Worm (Caenorhabditis elegans) whole organism, L1 larva: ENCODE results near the gene pho-5.

Experiments
- C16A3.4 ChIP-seq: fragments of 150-350 bp; optimal IDR thresholded peaks from 2 replicates; lab custom pipeline; 2014; ENCODE audit warnings: missing biosample characterization, missing genetic modification characterization
- Y116A8C.19 ChIP-seq: sonication (generic microtip); optimal IDR thresholded peaks from 2 replicates; lab custom pipeline; 2016; ENCODE audit warnings: missing compliant biosample characterization, missing genetic modification characterization, borderline replicate concordance
- aha-1 ChIP-seq: fragments of 150-350 bp; optimal IDR thresholded peaks from 2 replicates; lab custom pipeline; 2014; ENCODE audit warnings: missing biosample characterization, missing genetic modification characterization
- alr-1 ChIP-seq: fragments of 200-800 bp; sonication (Bioruptor generic); optimal IDR thresholded peaks from 2 replicates; lab custom pipeline; 2018; ENCODE audit warnings: borderline replicate concordance, mild to moderate bottlenecking, missing genetic modification characterization, missing compliant biosample characterization
- blmp-1 ChIP-seq: fragments of 150-350 bp; optimal IDR thresholded peaks from 2 replicates; lab custom pipeline; 2014; ENCODE audit warnings: missing biosample characterization, missing genetic modification characterization
- ceh-82 ChIP-seq, 3 experiments: fragments of 150-350 bp in 1 of 3; sonication (generic microtip) in 2 of 3; optimal IDR thresholded peaks; 2 replicates each; lab custom pipeline; 2014 to 2017; ENCODE audit warnings: missing biosample characterization in 3 of 3, missing genetic modification characterization in 3 of 3
- ceh-88 ChIP-seq: fragments of 200-800 bp; sonication (Bioruptor generic); IDR thresholded peaks from 2 replicates; pipeline ENCODE4 v1.3.6; 2022; ENCODE audit warnings: missing genetic modification characterization, missing compliant biosample characterization
- ces-1 ChIP-seq: fragments of 150-350 bp; optimal IDR thresholded peaks from 2 replicates; lab custom pipeline; 2014; ENCODE audit warnings: missing biosample characterization, missing genetic modification reagents, missing genetic modification characterization
- dsc-1 ChIP-seq: sonication (generic microtip); optimal IDR thresholded peaks from 2 replicates; lab custom pipeline; 2016; ENCODE audit warnings: mild to moderate bottlenecking, missing genetic modification characterization, missing compliant biosample characterization
- efl-1 ChIP-seq, 4 experiments: fragments of 150-350 bp; optimal IDR thresholded peaks in 3 of 4; peaks in 1 of 4; 1 replicate in 1 of 4; 2 replicates in 3 of 4; lab custom pipeline; 2014; ENCODE audit warnings: missing biosample characterization in 2 of 4, missing genetic modification characterization in 2 of 4, missing genetic modification reagents in 2 of 4
- efl-3 ChIP-seq: fragments of 200-800 bp; sonication (Bioruptor generic); optimal IDR thresholded peaks from 2 replicates; lab custom pipeline; 2018; ENCODE audit warnings: mild to moderate bottlenecking, missing genetic modification characterization, missing compliant biosample characterization
- elt-3 ChIP-seq, 6 experiments: fragments of 150-350 bp in 1 of 6; sonication (generic microtip); optimal IDR thresholded peaks; 2 replicates each; lab custom pipeline; 2017 to 2018; ENCODE audit warnings: missing biosample characterization in 6 of 6, missing genetic modification characterization in 6 of 6, inconsistent platforms in 1 of 6
- ets-5 ChIP-seq: fragments of 200-800 bp; sonication (Bioruptor generic); IDR thresholded peaks from 2 replicates; pipeline ENCODE4 v1.3.6; 2022; ENCODE audit warnings: missing genetic modification characterization, missing compliant biosample characterization
- fkh-10 ChIP-seq: sonication (generic microtip); optimal IDR thresholded peaks from 2 replicates; lab custom pipeline; 2017; ENCODE audit warnings: missing biosample characterization, missing genetic modification reagents, missing genetic modification characterization
- fkh-4 ChIP-seq: sonication (generic microtip); optimal IDR thresholded peaks from 2 replicates; lab custom pipeline; 2016; ENCODE audit warnings: missing compliant biosample characterization, missing genetic modification characterization, borderline replicate concordance
- fkh-8 ChIP-seq: sonication (generic microtip); optimal IDR thresholded peaks from 2 replicates; lab custom pipeline; 2016; ENCODE audit warnings: mild to moderate bottlenecking, missing genetic modification characterization, missing compliant biosample characterization
- fos-1 ChIP-seq: fragments of 150-350 bp; optimal IDR thresholded peaks from 2 replicates; lab custom pipeline; 2014; ENCODE audit warnings: missing biosample characterization, missing genetic modification characterization
- grh-1 ChIP-seq: fragments of 200-800 bp; sonication (Bioruptor generic); IDR thresholded peaks from 2 replicates; pipeline ENCODE4 v1.3.6; 2022; ENCODE audit warnings: missing genetic modification reagents, missing genetic modification characterization, missing compliant biosample characterization
- hlh-4 ChIP-seq: sonication (generic microtip); optimal IDR thresholded peaks from 2 replicates; lab custom pipeline; 2016; ENCODE audit warnings: mild to moderate bottlenecking, missing genetic modification characterization, missing compliant biosample characterization
- hpl-2 ChIP-seq: fragments of 150-350 bp; optimal IDR thresholded peaks from 2 replicates; lab custom pipeline; 2014; ENCODE audit warnings: missing biosample characterization, missing genetic modification reagents, missing genetic modification characterization
- irx-1 ChIP-seq: sonication (generic microtip); optimal IDR thresholded peaks from 2 replicates; lab custom pipeline; 2016; ENCODE audit warnings: missing genetic modification characterization, missing compliant biosample characterization
- lin-14 ChIP-seq: fragments of 200-800 bp; sonication (Bioruptor generic); optimal IDR thresholded peaks from 2 replicates; lab custom pipeline; 2018; ENCODE audit warnings: mild to moderate bottlenecking, missing genetic modification characterization, moderate library complexity, missing compliant biosample characterization
- lin-15B ChIP-seq: fragments of 150-350 bp; sonication (generic microtip); optimal IDR thresholded peaks from 3 replicates; lab custom pipeline; 2014; ENCODE audit warnings: missing biosample characterization, missing genetic modification characterization
- lin-35 ChIP-seq, 2 experiments: fragments of 150-350 bp; optimal IDR thresholded peaks; 2 replicates each; lab custom pipeline; 2014; ENCODE audit warnings: missing biosample characterization in 2 of 2, missing genetic modification characterization in 2 of 2, missing genetic modification reagents in 2 of 2
- lin-39 ChIP-seq: fragments of 150-350 bp; optimal IDR thresholded peaks from 2 replicates; lab custom pipeline; 2014; ENCODE audit warnings: missing biosample characterization, missing genetic modification reagents, missing genetic modification characterization
- lsy-2 ChIP-seq, 2 experiments: fragments of 150-350 bp; optimal IDR thresholded peaks; 2 replicates each; lab custom pipeline; 2014; ENCODE audit warnings: missing biosample characterization in 2 of 2, missing genetic modification characterization in 2 of 2
- mef-2 ChIP-seq: fragments of 150-350 bp; optimal IDR thresholded peaks from 2 replicates; lab custom pipeline; 2014; ENCODE audit warnings: missing biosample characterization, missing genetic modification characterization
- nhr-11 ChIP-seq: fragments of 150-350 bp; optimal IDR thresholded peaks from 2 replicates; lab custom pipeline; 2014; ENCODE audit warnings: missing biosample characterization, missing genetic modification characterization
- nhr-19 ChIP-seq: fragments of 200-800 bp; sonication (Bioruptor generic); conservative IDR thresholded peaks from 2 replicates; pipeline ENCODE4 v1.3.6; 2022; ENCODE audit warnings: missing genetic modification characterization, missing compliant biosample characterization
- nhr-20 ChIP-seq: sonication (generic microtip); optimal IDR thresholded peaks from 2 replicates; lab custom pipeline; 2016; ENCODE audit warnings: mild to moderate bottlenecking, missing genetic modification characterization, missing compliant biosample characterization
- nhr-237 ChIP-seq: fragments of 150-350 bp; optimal IDR thresholded peaks from 2 replicates; lab custom pipeline; 2014; ENCODE audit warnings: missing biosample characterization, missing genetic modification characterization
- nhr-28 ChIP-seq: fragments of 150-350 bp; optimal IDR thresholded peaks from 2 replicates; lab custom pipeline; 2014; ENCODE audit warnings: missing biosample characterization, missing genetic modification characterization
- nhr-47 ChIP-seq: sonication (generic microtip); optimal IDR thresholded peaks from 2 replicates; lab custom pipeline; 2016; ENCODE audit warnings: mild to moderate bottlenecking, missing genetic modification characterization, moderate library complexity, missing compliant biosample characterization
- nhr-71 ChIP-seq: sonication (generic microtip); optimal IDR thresholded peaks from 2 replicates; lab custom pipeline; 2016; ENCODE audit warnings: mild to moderate bottlenecking, missing genetic modification characterization, moderate library complexity, missing compliant biosample characterization
- nhr-84 ChIP-seq: sonication (generic microtip); optimal IDR thresholded peaks from 2 replicates; lab custom pipeline; 2017; ENCODE audit warnings: missing biosample characterization, missing genetic modification characterization
- nhr-90 ChIP-seq: sonication (generic microtip); optimal IDR thresholded peaks from 2 replicates; lab custom pipeline; 2016; ENCODE audit warnings: mild to moderate bottlenecking, missing genetic modification characterization, missing compliant biosample characterization; ENCODE audit not compliant: poor library complexity
- pag-3 ChIP-seq: sonication (generic microtip); optimal IDR thresholded peaks from 2 replicates; lab custom pipeline; 2017; ENCODE audit warnings: missing genetic modification characterization, mild to moderate bottlenecking, missing compliant biosample characterization, antibody characterized with exemption, borderline replicate concordance; ENCODE audit not compliant: insufficient read depth
- pax-3 ChIP-seq: fragments of 200-800 bp; sonication (Bioruptor generic); optimal IDR thresholded peaks from 2 replicates; lab custom pipeline; 2018; ENCODE audit warnings: mild to moderate bottlenecking, missing genetic modification characterization, moderate library complexity, missing compliant biosample characterization
- pqm-1 ChIP-seq: sonication (generic microtip); optimal IDR thresholded peaks from 3 replicates; lab custom pipeline; 2017; ENCODE audit warnings: missing biosample characterization, missing genetic modification characterization
- skn-1 ChIP-seq: fragments of 150-350 bp; optimal IDR thresholded peaks from 2 replicates; lab custom pipeline; 2014; ENCODE audit warnings: missing biosample characterization, missing genetic modification characterization
- snu-23 ChIP-seq: sonication (generic microtip); optimal IDR thresholded peaks from 2 replicates; lab custom pipeline; 2016; ENCODE audit warnings: missing genetic modification characterization, missing compliant biosample characterization
- sup-37 ChIP-seq: fragments of 200-800 bp; sonication (Bioruptor generic); optimal IDR thresholded peaks from 2 replicates; lab custom pipeline; 2018; ENCODE audit warnings: mild to moderate bottlenecking, missing genetic modification characterization, missing compliant biosample characterization
- tbx-2 ChIP-seq: sonication (generic microtip); optimal IDR thresholded peaks from 2 replicates; lab custom pipeline; 2016; ENCODE audit warnings: missing genetic modification characterization, missing compliant biosample characterization
- unc-130 ChIP-seq: fragments of 150-350 bp; optimal IDR thresholded peaks from 2 replicates; lab custom pipeline; 2017; ENCODE audit warnings: missing biosample characterization, missing genetic modification characterization, inconsistent platforms
- unc-62 ChIP-seq: fragments of 150-350 bp; optimal IDR thresholded peaks from 2 replicates; lab custom pipeline; 2014; ENCODE audit warnings: missing biosample characterization, missing genetic modification reagents, missing genetic modification characterization
- unc-86 ChIP-seq: sonication (generic microtip); optimal IDR thresholded peaks from 2 replicates; lab custom pipeline; 2016; ENCODE audit warnings: missing genetic modification characterization, missing compliant biosample characterization
- vab-15 ChIP-seq: sonication (generic microtip); optimal IDR thresholded peaks from 2 replicates; lab custom pipeline; 2017; ENCODE audit warnings: missing genotype, mild to moderate bottlenecking, missing genetic modification characterization, missing compliant biosample characterization
- xbp-1 ChIP-seq: sonication (generic microtip); optimal IDR thresholded peaks from 2 replicates; lab custom pipeline; 2016; ENCODE audit warnings: missing genetic modification characterization, missing compliant biosample characterization
- zag-1 ChIP-seq: fragments of 150-350 bp; optimal IDR thresholded peaks from 2 replicates; lab custom pipeline; 2014; ENCODE audit warnings: missing biosample characterization, missing genetic modification characterization
- ztf-11 ChIP-seq, 2 experiments: sonication (generic microtip); optimal IDR thresholded peaks; 2 replicates each; lab custom pipeline; 2016 to 2017; ENCODE audit warnings: missing genetic modification characterization in 2 of 2, missing biosample characterization in 1 of 2, missing compliant biosample characterization in 1 of 2
- ztf-4 ChIP-seq: fragments of 150-350 bp; optimal IDR thresholded peaks from 2 replicates; lab custom pipeline; 2014; ENCODE audit warnings: missing biosample characterization, missing genetic modification characterization

Gene pho-5

DNA sequence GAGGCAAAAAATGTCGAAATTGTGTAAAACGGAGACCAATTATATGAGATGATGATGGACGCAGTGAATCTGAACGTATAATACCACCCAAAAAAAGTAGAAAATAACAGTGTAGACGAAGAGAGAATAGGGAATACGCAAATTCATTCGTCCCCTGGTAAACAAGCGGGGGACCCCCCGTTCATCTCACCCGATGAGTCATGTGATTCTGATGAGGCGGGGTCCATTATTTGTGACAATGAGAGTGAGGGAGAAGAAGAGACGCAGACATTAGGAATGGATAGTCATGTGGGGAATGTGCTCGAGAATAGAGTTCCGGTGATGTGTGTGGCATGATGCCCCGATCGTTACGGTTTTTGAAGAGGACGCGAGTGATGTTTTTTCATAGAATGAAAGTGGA, 13.6 kb downstream of the pho-5 start (continued):
- no peak for TF ChIP-seq lin-39 (tag; lab: Kevin White, UChicago)
- TF ChIP-seq lin-15B (tag; lab: Kevin White, UChicago), result no peak
- peak; percentile 65 for TF ChIP-seq skn-1 (tag; lab: Kevin White, UChicago)
- TF ChIP-seq hlh-4, result no peak
- TF ChIP-seq tbx-2, result peak; percentile 39
- peak; percentile 62 for TF ChIP-seq unc-130 (tag; lab: Kevin White, UChicago)
- TF ChIP-seq pax-3 (tag; lab: Kevin White, UChicago), result peak; percentile 41
- TF ChIP-seq ztf-11 (tag; optimal IDR thresholded peaks at IDR 0.05; lab: Kevin White, UChicago), result peak in 1 of 2 experiments; percentile 58
- no peak for TF ChIP-seq fkh-10 (GFP tag; lab: Kevin White, UChicago)
- peak; percentile 24 for TF ChIP-seq irx-1
- no peak for TF ChIP-seq pqm-1
- TF ChIP-seq vab-15 (tag; lab: Kevin White, UChicago), result no peak
- TF ChIP-seq nhr-237 (tag; lab: Kevin White, UChicago), result no peak
- peak in 1 of 6 experiments; percentile 6 for TF ChIP-seq elt-3 (tag; optimal IDR thresholded peaks at IDR 0.05; lab: Kevin White, UChicago)
- TF ChIP-seq lsy-2 (tag; optimal IDR thresholded peaks at IDR 0.05; lab: Kevin White, UChicago), result peak; percentile 38 to 61
- no peak for TF ChIP-seq fkh-8 (tag; lab: Kevin White, UChicago)
- TF ChIP-seq nhr-71 (tag; lab: Kevin White, UChicago), result peak; percentile 84
- TF ChIP-seq aha-1 (tag; lab: Kevin White, UChicago), result no peak
- no peak for TF ChIP-seq Y116A8C.19 (tag; lab: Kevin White, UChicago)
- TF ChIP-seq nhr-47 (tag; lab: Kevin White, UChicago), result peak; percentile 55
- 0 out of 2 replicates have a peak, but pooled peaks have one; percentile 32 for TF ChIP-seq ceh-88 (GFP tag; lab: Robert Waterston, UW)
- TF ChIP-seq nhr-28 (tag; lab: Kevin White, UChicago), result no peak
- TF ChIP-seq nhr-20, result peak; percentile 84
- no peak for TF ChIP-seq nhr-84 (tag; lab: Kevin White, UChicago)
- peak; percentile 27 to 60 for TF ChIP-seq efl-1 (optimal IDR thresholded peaks at IDR 0.05; lab: Kevin White, UChicago)
- TF ChIP-seq efl-1 (GFP tag; optimal IDR thresholded peaks at IDR 0.05 in 1 of 2; lab: Kevin White, UChicago), result peak; percentile 56 to 96
- peak; percentile 21 for TF ChIP-seq C16A3.4
- no peak for TF ChIP-seq fos-1 (tag; lab: Kevin White, UChicago)
- TF ChIP-seq unc-86 (tag; lab: Kevin White, UChicago), result peak; percentile 50
- peak; percentile 57 for TF ChIP-seq nhr-90 (tag; lab: Kevin White, UChicago)
- TF ChIP-seq ztf-4 (tag; lab: Kevin White, UChicago), result no peak
- TF ChIP-seq grh-1 (GFP tag; lab: Robert Waterston, UW), result peak; percentile 60

- TF ChIP-seq alr-1 (tag; lab: Kevin White, UChicago), result no peak
- TF ChIP-seq nhr-11, result no peak
- TF ChIP-seq unc-62, result no peak
- TF ChIP-seq efl-3, result no peak
- TF ChIP-seq hpl-2 (GFP tag; lab: Kevin White, UChicago), result no peak
- TF ChIP-seq sup-37 (GFP tag; lab: Kevin White, UChicago), result no peak
- TF ChIP-seq nhr-71 (tag; lab: Kevin White, UChicago), result peak; percentile 9
- no peak for TF ChIP-seq ces-1 (GFP tag; lab: Kevin White, UChicago)
- TF ChIP-seq nhr-84 (tag; lab: Kevin White, UChicago), result no peak
- no peak for TF ChIP-seq grh-1 (GFP tag; lab: Robert Waterston, UW)
- TF ChIP-seq mef-2 (tag; lab: Kevin White, UChicago), result no peak
- no peak for TF ChIP-seq lsy-2 (tag; optimal IDR thresholded peaks at IDR 0.05; lab: Kevin White, UChicago)
- no peak for TF ChIP-seq nhr-19 (GFP tag; lab: Robert Waterston, UW)
- TF ChIP-seq blmp-1, result no peak
- TF ChIP-seq dsc-1 (tag; lab: Kevin White, UChicago), result no peak
- no peak for TF ChIP-seq efl-1 (optimal IDR thresholded peaks at IDR 0.05; lab: Kevin White, UChicago)
- peak; percentile 4 to 40 for TF ChIP-seq efl-1 (GFP tag; optimal IDR thresholded peaks at IDR 0.05 in 1 of 2; lab: Kevin White, UChicago)
- TF ChIP-seq snu-23, result no peak
- TF ChIP-seq ets-5 (GFP tag; lab: Robert Waterston, UW), result no peak
- TF ChIP-seq zag-1 (tag; lab: Kevin White, UChicago), result no peak
- TF ChIP-seq ceh-82 (tag; optimal IDR thresholded peaks at IDR 0.05; lab: Kevin White, UChicago), result no peak
- TF ChIP-seq ztf-11 (tag; optimal IDR thresholded peaks at IDR 0.05; lab: Kevin White, UChicago), result no peak
- TF ChIP-seq skn-1 (tag; lab: Kevin White, UChicago), result peak; percentile 19
- no peak for TF ChIP-seq unc-130 (tag; lab: Kevin White, UChicago)
- TF ChIP-seq xbp-1 (tag; lab: Kevin White, UChicago), result no peak
- no peak for TF ChIP-seq fkh-4
- peak; percentile 34 for TF ChIP-seq lin-14 (GFP tag; lab: Kevin White, UChicago)
- TF ChIP-seq lin-35 (GFP tag; optimal IDR thresholded peaks at IDR 0.05; lab: Kevin White, UChicago), result peak in 1 of 2 experiments; percentile 47
- TF ChIP-seq pag-3 (tag; lab: Kevin White, UChicago), result no peak
Measured at ce11 chrIII:7271083-7271482, 14.6 kb downstream of the pho-5 start.
